Worm (Caenorhabditis elegans): ENCODE measurements around the gene Y47D3A.32.
A peak's percentile ranks its signal among the peaks of the same experiment; 100 is the strongest.
"Not testable (repeated sequence)": the region's sequence is repeated elsewhere in the genome, so short reads cannot be mapped to it uniquely, and the experiment has no call there.

The Y47D3A.32 gene

DNA sequence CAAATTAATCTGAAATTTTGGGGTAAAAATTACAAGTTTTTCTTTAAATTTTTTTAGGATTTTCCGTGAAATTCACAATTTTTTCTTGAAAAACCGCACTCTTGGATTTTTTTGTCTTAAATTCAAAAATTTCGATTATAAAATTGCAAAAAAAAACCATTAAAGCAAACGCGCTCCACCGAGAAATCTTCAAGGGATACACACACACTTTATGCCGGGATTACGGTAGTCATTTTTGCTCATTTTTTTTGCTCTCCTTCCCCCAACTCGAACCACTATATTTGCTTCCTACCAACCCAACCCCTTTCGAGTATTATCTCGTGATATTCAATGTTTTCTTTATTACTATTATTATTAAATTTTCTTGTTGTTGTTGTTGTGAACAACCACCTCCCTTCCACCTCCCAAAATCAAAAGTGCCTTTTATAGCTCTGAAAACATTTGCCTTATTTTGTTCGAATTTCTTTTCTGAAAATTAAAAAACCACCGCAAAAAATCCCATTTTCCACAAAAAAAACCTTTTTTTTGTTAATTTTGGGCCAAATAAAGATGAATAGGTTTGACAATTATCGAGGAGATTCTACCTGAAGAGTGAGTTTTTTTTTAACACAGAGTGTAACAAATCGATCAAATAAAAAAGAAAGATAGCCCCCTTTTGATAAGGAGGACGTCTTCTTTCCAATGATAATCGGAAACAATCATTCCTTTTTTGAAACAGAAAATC is at the start of gene Y47D3A.32:
Y47D3A.32 (plus strand) TSS at position 674 of the 724 bp plus-strand sequence.
- TF ChIP-seq him-1 (tag; optimal IDR thresholded peaks at IDR 0.05) (no peak), W03F9.2 (tag; optimal IDR thresholded peaks at IDR 0.05) (no peak), dao-5 (tag; optimal IDR thresholded peaks at IDR 0.05) (no peak)

DNA sequence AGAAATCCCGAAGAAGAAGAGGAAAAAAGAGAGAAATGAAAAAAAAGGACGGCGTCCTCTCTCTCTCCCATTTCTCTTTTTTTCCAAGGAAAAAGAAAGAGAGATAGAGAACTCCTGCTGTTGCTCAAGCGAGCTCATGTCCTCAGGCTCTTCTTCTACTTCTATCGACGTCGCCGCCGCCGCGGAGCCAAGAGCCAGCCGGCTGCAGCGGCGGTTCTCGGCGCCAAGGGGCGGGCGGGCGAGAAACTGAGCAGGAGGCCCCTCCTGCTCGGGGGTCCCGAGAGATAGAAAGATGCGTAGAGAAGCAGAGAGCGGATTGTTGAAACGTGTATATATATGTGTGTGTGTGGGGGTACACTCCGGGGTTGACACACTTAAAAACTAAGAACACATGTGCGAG is 49.2 kb upstream of the Y47D3A.32 start:
- TF ChIP-seq him-1 (tag; optimal IDR thresholded peaks at IDR 0.05), result peak; percentile 77
- no peak for TF ChIP-seq W03F9.2 (tag; optimal IDR thresholded peaks at IDR 0.05)
- TF ChIP-seq dao-5 (tag; optimal IDR thresholded peaks at IDR 0.05), result no peak

DNA sequence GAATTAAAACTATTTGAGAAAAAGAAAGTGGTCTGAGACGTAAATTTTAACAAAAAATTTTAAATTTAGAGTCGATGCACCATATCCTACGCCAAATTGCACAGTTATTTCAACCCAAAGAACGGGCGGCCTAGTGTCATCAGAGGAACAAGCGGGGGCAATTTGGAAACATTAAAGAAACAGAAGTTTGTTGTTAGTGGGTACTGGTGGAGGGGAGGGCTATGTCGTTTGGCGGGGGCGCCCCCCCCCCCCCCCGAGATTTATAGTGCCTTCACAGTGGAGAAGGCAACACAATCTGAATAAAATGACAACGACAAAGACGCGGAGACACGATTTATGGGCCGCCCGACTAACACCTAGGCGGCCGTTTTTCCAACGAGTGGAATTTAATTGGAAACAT is 45.3 kb upstream of the Y47D3A.32 start:
- TF ChIP-seq him-1 (tag; optimal IDR thresholded peaks at IDR 0.05), result no peak
- TF ChIP-seq dao-5 (tag; optimal IDR thresholded peaks at IDR 0.05), result no peak
- TF ChIP-seq W03F9.2 (tag; optimal IDR thresholded peaks at IDR 0.05), result no peak

- TF ChIP-seq dao-5 (tag; optimal IDR thresholded peaks at IDR 0.05) (no peak), W03F9.2 (tag; optimal IDR thresholded peaks at IDR 0.05) (no peak), him-1 (tag; optimal IDR thresholded peaks at IDR 0.05) (no peak)
These were observed 44.4 kb upstream of the Y47D3A.32 start for ce11 chrIII:11207825-11208224.

ce11 chrIII:11208371-11208770 is 43.8 kb upstream of the Y47D3A.32 start:
- TF ChIP-seq him-1 (tag; optimal IDR thresholded peaks at IDR 0.05) (no peak), W03F9.2 (tag; optimal IDR thresholded peaks at IDR 0.05) (no peak), dao-5 (tag; optimal IDR thresholded peaks at IDR 0.05) (no peak)

DNA sequence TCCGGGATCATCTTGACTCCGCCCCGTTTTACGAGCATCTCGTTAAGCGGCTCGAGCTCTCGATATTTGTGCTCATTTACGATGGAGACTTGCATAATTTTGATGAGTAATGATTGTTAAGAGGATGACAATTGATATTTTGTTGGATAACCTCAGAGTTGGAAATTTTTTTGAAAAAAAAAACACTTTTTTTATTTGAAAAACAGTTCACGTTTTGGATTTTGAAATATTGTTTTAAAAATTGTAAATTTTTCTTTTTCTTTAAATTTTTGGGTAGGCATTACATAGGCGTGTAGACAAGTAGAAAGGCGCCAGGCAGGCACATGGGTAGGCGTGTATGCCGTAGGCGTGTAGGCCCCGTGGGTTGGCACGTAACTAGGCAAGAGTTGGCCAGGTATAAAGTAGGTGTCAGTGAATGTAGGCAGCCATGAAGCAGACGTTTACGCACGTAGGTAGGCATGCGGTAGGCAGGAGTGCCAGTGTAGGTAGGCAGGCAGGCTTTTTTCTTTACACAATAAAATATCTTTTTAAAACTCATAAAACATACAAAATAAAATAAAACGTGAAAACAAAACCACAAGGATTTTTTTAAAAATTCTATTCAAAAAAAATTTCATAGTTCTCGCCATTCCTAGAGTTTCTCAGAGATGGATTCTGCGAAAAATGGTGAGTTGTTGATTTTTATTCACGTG is 33.9 kb upstream of the Y47D3A.32 start, which contains the start of the genes tbx-34 and wht-8:
tbx-34 (minus strand) TSS at position 101 of the 692 bp plus-strand sequence.
wht-8 (plus strand) TSS at position 642 of the 692 bp plus-strand sequence.
- TF ChIP-seq him-1 (tag; optimal IDR thresholded peaks at IDR 0.05) (no peak), W03F9.2 (tag; optimal IDR thresholded peaks at IDR 0.05) (no peak), dao-5 (tag; optimal IDR thresholded peaks at IDR 0.05) (no peak)

- TF ChIP-seq W03F9.2 (tag; optimal IDR thresholded peaks at IDR 0.05) (no peak), dao-5 (tag; optimal IDR thresholded peaks at IDR 0.05) (no peak), him-1 (tag; optimal IDR thresholded peaks at IDR 0.05) (no peak)
These were observed 30.5 kb upstream of the Y47D3A.32 start for ce11 chrIII:11221583-11222191.

- not testable (repeated sequence) for TF ChIP-seq W03F9.2, him-1, dao-5 (tag; optimal IDR thresholded peaks at IDR 0.05)
These were observed 28.2 kb upstream of the Y47D3A.32 start, which contains the start of gene Y47D3A.13 for ce11 chrIII:11224006-11224405. Gene Y47D3A.13 (minus strand): TSS chrIII:11224106.

- TF ChIP-seq him-1 (tag; optimal IDR thresholded peaks at IDR 0.05) (no peak), W03F9.2 (tag; optimal IDR thresholded peaks at IDR 0.05) (no peak), dao-5 (tag; optimal IDR thresholded peaks at IDR 0.05) (no peak)
These were observed 25.2 kb upstream of the Y47D3A.32 start, which contains the start of gene tbx-37 for ce11 chrIII:11227025-11227424. Gene tbx-37 (minus strand): TSS chrIII:11227125.

- TF ChIP-seq him-1 (tag; optimal IDR thresholded peaks at IDR 0.05) (no peak), W03F9.2 (tag; optimal IDR thresholded peaks at IDR 0.05) (no peak), dao-5 (tag; optimal IDR thresholded peaks at IDR 0.05) (no peak)
These were observed 21.6 kb upstream of the Y47D3A.32 start for ce11 chrIII:11230581-11230980.

DNA sequence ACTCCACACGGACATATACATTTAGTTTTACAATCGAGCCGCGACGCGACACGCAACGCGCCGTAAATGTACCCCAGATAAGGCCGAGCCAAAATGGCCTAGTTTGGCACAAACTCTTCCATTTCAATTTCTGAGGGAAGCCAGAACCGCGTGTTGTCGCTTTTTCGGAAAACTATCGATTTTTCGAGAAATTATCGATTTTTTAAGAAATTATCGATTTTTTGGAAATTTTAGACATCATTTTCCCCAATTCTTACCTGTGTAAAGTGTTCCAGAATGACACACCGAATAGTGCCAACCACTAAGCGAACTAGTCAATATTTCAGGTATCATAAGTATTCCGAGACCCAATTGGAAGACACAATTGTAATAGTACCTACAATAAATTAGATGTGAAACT is 20.8 kb upstream of the Y47D3A.32 start:
- TF ChIP-seq him-1 (tag; optimal IDR thresholded peaks at IDR 0.05), result no peak
- no peak for TF ChIP-seq W03F9.2 (tag; optimal IDR thresholded peaks at IDR 0.05)
- TF ChIP-seq dao-5 (tag; optimal IDR thresholded peaks at IDR 0.05), result no peak

ce11 chrIII:11231969-11232368 is 20.2 kb upstream of the Y47D3A.32 start, which contains the start of gene elo-8:
Gene elo-8 (minus strand): TSS chrIII:11232069.
- TF ChIP-seq him-1 (tag; optimal IDR thresholded peaks at IDR 0.05) (no peak), W03F9.2 (tag; optimal IDR thresholded peaks at IDR 0.05) (no peak)

DNA sequence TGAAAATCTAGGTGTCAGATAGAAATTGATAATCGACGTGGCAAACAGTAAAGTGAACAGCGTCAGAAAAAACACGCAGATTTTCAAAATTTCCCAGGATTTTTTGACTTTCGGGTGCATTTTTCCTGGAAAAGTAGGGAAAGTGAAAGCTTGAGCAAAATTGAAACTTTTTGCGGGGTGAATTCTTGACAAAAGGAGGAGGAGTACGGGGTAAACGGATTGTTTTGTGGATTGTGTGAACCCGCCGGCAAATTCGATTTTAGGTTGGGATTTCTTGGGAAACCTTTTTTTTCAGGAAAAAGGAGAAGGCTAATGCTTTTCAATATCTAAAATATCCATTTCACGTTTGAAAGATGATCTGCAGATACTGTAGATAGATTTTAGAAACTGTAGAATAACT is 17.4 kb upstream of the Y47D3A.32 start, which contains the start of gene Y47D3A.34:
Y47D3A.34 (minus strand) TSS at position 120 of the 400 bp plus-strand sequence.
- TF ChIP-seq dao-5 (tag; optimal IDR thresholded peaks at IDR 0.05), result no peak
- TF ChIP-seq W03F9.2 (tag; optimal IDR thresholded peaks at IDR 0.05), result no peak
- no peak for TF ChIP-seq him-1 (tag; optimal IDR thresholded peaks at IDR 0.05)
